Worm (Caenorhabditis elegans) whole organism, late embryonic: ENCODE results near the gene best-16.

Source experiments
- elt-2 ChIP-seq: sonication (generic microtip); optimal IDR thresholded peaks from 2 replicates; lab custom pipeline; 2016; ENCODE audit warnings: missing genetic modification reagents, missing genetic modification characterization, missing compliant biosample characterization
- ets-4 ChIP-seq: sonication (generic microtip); optimal IDR thresholded peaks from 2 replicates; lab custom pipeline; 2016; ENCODE audit warnings: missing genetic modification characterization, missing compliant biosample characterization

DNA sequence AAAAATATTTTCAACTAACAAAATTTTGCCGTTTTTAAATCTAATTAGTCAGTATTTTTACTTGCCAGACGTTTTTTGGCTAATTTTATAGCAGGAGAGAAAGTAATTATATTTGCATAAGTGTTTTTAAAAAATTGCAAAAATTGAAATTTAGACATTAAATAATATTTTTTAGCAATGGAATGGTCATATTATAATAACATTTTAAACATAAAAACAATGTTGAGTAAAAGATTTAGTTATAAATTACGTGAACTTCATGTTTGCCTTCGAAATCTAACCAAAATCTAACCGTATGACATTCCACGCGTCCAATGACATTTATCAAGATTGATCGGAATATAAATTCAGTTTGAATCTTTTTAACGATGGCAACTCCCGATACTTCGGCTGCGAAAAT, 41.3 kb downstream of the best-16 start, which contains the start of gene C34D4.2:
- TF ChIP-seq ets-4 (no peak), elt-2 (no peak)
